Worm (Caenorhabditis elegans) whole organism, young adult: ENCODE measurements around the gene bath-41.

Experiments used
- F22D6.2 ChIP-seq: sonication (generic microtip); optimal IDR thresholded peaks from 2 replicates; lab custom pipeline; 2016; ENCODE audit warnings: mild to moderate bottlenecking, missing genetic modification characterization, missing compliant biosample characterization
- F37B4.10 ChIP-seq: fragments of 200-800 bp; sonication (Bioruptor generic); IDR thresholded peaks from 2 replicates; pipeline ENCODE4 v1.3.6; 2022; ENCODE audit warnings: missing genetic modification characterization, missing compliant biosample characterization
- K11D2.4 ChIP-seq: fragments of 200-800 bp; sonication (Bioruptor generic); IDR thresholded peaks from 2 replicates; pipeline ENCODE4 v1.3.6; 2022; ENCODE audit warnings: missing genetic modification reagents, missing genetic modification characterization, missing compliant biosample characterization
- Y53F4B.3 ChIP-seq: fragments of 200-800 bp; sonication (Bioruptor generic); IDR thresholded peaks from 2 replicates; pipeline ENCODE4 v1.3.6; 2022; ENCODE audit warnings: missing genetic modification reagents, missing genetic modification characterization, missing compliant biosample characterization
- ceh-58 ChIP-seq: fragments of 200-800 bp; sonication (Bioruptor generic); IDR thresholded peaks from 2 replicates; pipeline ENCODE4 v1.3.6; 2022; ENCODE audit warnings: missing genetic modification characterization, missing compliant biosample characterization
- hmg-1.2 ChIP-seq: fragments of 200-800 bp; sonication (Bioruptor generic); IDR thresholded peaks from 2 replicates; pipeline ENCODE4 v1.3.6; 2022; ENCODE audit warnings: missing genetic modification reagents, missing genetic modification characterization, missing compliant biosample characterization
- lin-40 ChIP-seq: sonication (generic microtip); optimal IDR thresholded peaks from 2 replicates; lab custom pipeline; 2016; ENCODE audit warnings: missing genetic modification characterization, mild to moderate bottlenecking, missing compliant biosample characterization, missing genotype, missing genetic modification reagents
- lsy-27 ChIP-seq: sonication (generic microtip); optimal IDR thresholded peaks from 2 replicates; lab custom pipeline; 2017; ENCODE audit warnings: missing genetic modification characterization, mild to moderate bottlenecking, missing compliant biosample characterization, antibody characterized with exemption, missing genotype, borderline replicate concordance; ENCODE audit not compliant: insufficient read depth
- mel-28 ChIP-seq: sonication (generic microtip); optimal IDR thresholded peaks from 2 replicates; lab custom pipeline; 2016; ENCODE audit warnings: borderline replicate concordance, mild to moderate bottlenecking, missing genetic modification characterization, missing compliant biosample characterization
- nhr-179 ChIP-seq: sonication (generic microtip); optimal IDR thresholded peaks from 2 replicates; lab custom pipeline; 2016; ENCODE audit warnings: mild to moderate bottlenecking, missing genetic modification characterization, missing compliant biosample characterization
- nhr-90 ChIP-seq: sonication (generic microtip); optimal IDR thresholded peaks from 2 replicates; lab custom pipeline; 2016; ENCODE audit warnings: missing genotype, mild to moderate bottlenecking, missing genetic modification characterization, missing compliant biosample characterization
- rpc-1 ChIP-seq, 2 experiments: fragments of 150-350 bp in 1 of 2; sonication (generic microtip) in 1 of 2; optimal IDR thresholded peaks; 2 replicates each; lab custom pipeline; 2014 to 2018; ENCODE audit warnings: missing biosample characterization in 1 of 2, missing genetic modification characterization in 1 of 2, missing genetic modification reagents in 1 of 2, missing genotype in 1 of 2
- somi-1 ChIP-seq: fragments of 200-800 bp; sonication (Bioruptor generic); optimal IDR thresholded peaks from 2 replicates; lab custom pipeline; 2018; ENCODE audit warnings: mild to moderate bottlenecking, missing genetic modification characterization, missing compliant biosample characterization
- tlf-1 ChIP-seq: fragments of 200-800 bp; sonication (Bioruptor generic); optimal IDR thresholded peaks from 2 replicates; lab custom pipeline; 2018; ENCODE audit warnings: mild to moderate bottlenecking, missing genetic modification characterization, missing compliant biosample characterization

Gene bath-41

ce11 chrIII:6675460-6675859 lies 46.6 kb downstream of the bath-41 start, which contains the start of gene rbf-1:
rbf-1 (plus strand) TSS chrIII:6675760.
- no peak for TF ChIP-seq mel-28 (tag; lab: Kevin White, UChicago)
- no peak for TF ChIP-seq rpc-1 (optimal IDR thresholded peaks at IDR 0.05; lab: Kevin White, UChicago)
- no peak for TF ChIP-seq rpc-1 (tag; optimal IDR thresholded peaks at IDR 0.05; lab: Kevin White, UChicago)
- no peak for TF ChIP-seq F37B4.10 (GFP tag; lab: Robert Waterston, UW)
- no peak for TF ChIP-seq somi-1 (GFP tag; lab: Kevin White, UChicago)
- no peak for TF ChIP-seq nhr-179

ce11 chrIII:6670737-6671242 lies 51.3 kb downstream of the bath-41 start:
- TF ChIP-seq tlf-1 (no peak), nhr-90 (no peak), F22D6.2 (no peak), Y53F4B.3 (GFP tag; lab: Robert Waterston, UW) (no peak), lin-40 (tag; lab: Kevin White, UChicago) (no peak), mel-28 (tag; lab: Kevin White, UChicago) (no peak), lsy-27 (tag; lab: Kevin White, UChicago) (no peak), rpc-1 (optimal IDR thresholded peaks at IDR 0.05; lab: Kevin White, UChicago) (no peak), rpc-1 (tag; optimal IDR thresholded peaks at IDR 0.05; lab: Kevin White, UChicago) (no peak), K11D2.4 (no peak), ceh-58 (GFP tag; lab: Robert Waterston, UW) (no peak), hmg-1.2 (GFP tag; lab: Robert Waterston, UW) (no peak)
